Fruit fly (Drosophila melanogaster) whole organism, pupa: ENCODE data around the gene CG5973.

Source experiments
- CG10348 ChIP-seq: fragments of 200-800 bp; sonication (Bioruptor generic); IDR thresholded peaks from 2 replicates; pipeline ENCODE4 v1.3.6; 2022; ENCODE audit warnings: missing biosample characterization, missing genetic modification characterization
- CG12605 ChIP-seq: fragments of 200-800 bp; sonication (Bioruptor generic); IDR thresholded peaks from 2 replicates; pipeline ENCODE4 v1.3.6; 2022; ENCODE audit warnings: missing biosample characterization, missing genetic modification characterization
- CG13204 ChIP-seq: fragments of 200-800 bp; sonication (Bioruptor generic); optimal IDR thresholded peaks from 2 replicates; lab custom pipeline; 2018; ENCODE audit warnings: missing biosample characterization, mild to moderate bottlenecking, missing genetic modification characterization, moderate library complexity
- CG14655 ChIP-seq: fragments of 200-800 bp; sonication (Bioruptor generic); optimal IDR thresholded peaks from 3 replicates; lab custom pipeline; 2017; ENCODE audit warnings: mild to moderate bottlenecking, missing biosample characterization, missing genetic modification reagents, missing genetic modification characterization
- CG15710 ChIP-seq: fragments of 200-800 bp; sonication (Bioruptor generic); optimal IDR thresholded peaks from 2 replicates; lab custom pipeline; 2018; ENCODE audit warnings: missing biosample characterization, mild to moderate bottlenecking, missing genetic modification characterization, moderate library complexity
- CG17806 ChIP-seq: fragments of 200-800 bp; sonication (Bioruptor generic); optimal IDR thresholded peaks from 2 replicates; lab custom pipeline; 2018; ENCODE audit warnings: missing biosample characterization, mild to moderate bottlenecking, missing genetic modification characterization, moderate library complexity
- CG32121 ChIP-seq: fragments of 200-800 bp; sonication (Bioruptor generic); IDR thresholded peaks from 2 replicates; pipeline ENCODE4 v1.3.6; 2022; ENCODE audit warnings: missing biosample characterization, missing genetic modification characterization
- CG34367 ChIP-seq: fragments of 200-800 bp; sonication (Bioruptor generic); optimal IDR thresholded peaks from 2 replicates; lab custom pipeline; 2018; ENCODE audit warnings: missing biosample characterization, mild to moderate bottlenecking, missing genetic modification characterization
- CG4496 ChIP-seq: fragments of 200-800 bp; sonication (Bioruptor generic); IDR thresholded peaks from 3 replicates; pipeline ENCODE4 v1.3.6; 2022; ENCODE audit warnings: missing biosample characterization, missing genetic modification characterization
- CG8301 ChIP-seq: fragments of 200-800 bp; sonication (Bioruptor generic); optimal IDR thresholded peaks from 2 replicates; lab custom pipeline; 2018; ENCODE audit warnings: missing biosample characterization, mild to moderate bottlenecking, missing genetic modification characterization
- CG9948 ChIP-seq: fragments of 200-800 bp; sonication (Bioruptor generic); optimal IDR thresholded peaks from 2 replicates; lab custom pipeline; 2018; ENCODE audit warnings: missing biosample characterization, mild to moderate bottlenecking, missing genetic modification characterization, moderate library complexity
- D1 ChIP-seq: fragments of 200-800 bp; sonication (Bioruptor generic); optimal IDR thresholded peaks from 2 replicates; lab custom pipeline; 2018; ENCODE audit warnings: missing biosample characterization, mild to moderate bottlenecking, missing genetic modification characterization, moderate library complexity
- EcR ChIP-seq: fragments of 200-800 bp; sonication (Bioruptor generic); optimal IDR thresholded peaks from 3 replicates; lab custom pipeline; 2019; ENCODE audit warnings: missing biosample characterization, missing genetic modification characterization, mild to moderate bottlenecking, moderate library complexity, missing genetic modification reagents
- Ets98B ChIP-seq: fragments of 200-800 bp; sonication (Bioruptor generic); IDR thresholded peaks from 2 replicates; pipeline ENCODE4 v1.3.6; 2022; ENCODE audit warnings: missing biosample characterization, missing genetic modification characterization
- Pif1A ChIP-seq: fragments of 200-800 bp; sonication (Bioruptor generic); optimal IDR thresholded peaks from 3 replicates; lab custom pipeline; 2016; ENCODE audit warnings: missing biosample characterization, missing genetic modification characterization
- Pif1B ChIP-seq: fragments of 200-800 bp; sonication (Bioruptor generic); optimal IDR thresholded peaks from 3 replicates; lab custom pipeline; 2016; ENCODE audit warnings: missing biosample characterization, missing genetic modification characterization
- Snoo ChIP-seq: fragments of 200-800 bp; sonication (Bioruptor generic); optimal IDR thresholded peaks from 3 replicates; lab custom pipeline; 2017; ENCODE audit warnings: missing biosample characterization, mild to moderate bottlenecking, missing genetic modification characterization, inconsistent platforms
- fd96Ca ChIP-seq: fragments of 200-800 bp; sonication (Bioruptor generic); IDR thresholded peaks from 3 replicates; pipeline ENCODE4 v1.3.6; 2022; ENCODE audit warnings: missing biosample characterization, missing genetic modification characterization
- gl ChIP-seq: fragments of 200-800 bp; sonication (Bioruptor generic); optimal IDR thresholded peaks from 2 replicates; lab custom pipeline; 2018; ENCODE audit warnings: missing biosample characterization, mild to moderate bottlenecking, missing genetic modification characterization
- rn ChIP-seq: fragments of 200-800 bp; sonication (Bioruptor generic); IDR thresholded peaks from 2 replicates; pipeline ENCODE4 v1.3.6; 2022; ENCODE audit warnings: missing biosample characterization, missing genetic modification characterization

CG5973 gene

DNA sequence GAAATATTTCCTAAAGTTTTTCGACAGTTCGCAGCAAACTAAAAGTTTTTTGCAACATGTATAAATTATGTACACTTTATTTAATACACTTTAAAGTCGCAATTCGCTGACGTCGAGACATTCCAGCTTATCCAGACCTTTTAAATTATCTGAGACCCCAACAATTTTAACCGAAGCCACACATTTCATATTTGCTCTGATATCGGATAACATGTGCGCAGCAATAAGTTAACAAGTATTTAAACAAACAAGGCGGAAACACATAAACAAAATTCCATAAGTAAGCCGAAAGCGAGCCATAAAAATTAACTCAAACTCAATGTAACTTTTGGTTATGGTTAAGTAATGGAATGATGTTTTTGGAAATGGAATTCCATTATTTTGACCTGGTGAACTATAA, 56.2 kb downstream of the CG5973 start:
- TF ChIP-seq CG8301 (tag; lab: Kevin White, UChicago) (no peak), CG9948 (tag; lab: Kevin White, UChicago) (no peak), CG32121 (no peak), CG12605 (no peak), Pif1A (GFP tag; lab: Kevin White, UChicago) (no peak), CG4496 (no peak), CG17806 (tag; lab: Kevin White, UChicago) (no peak), CG10348 (GFP tag; lab: Robert Waterston, UW) (no peak), CG15710 (no peak), D1 (tag; lab: Kevin White, UChicago) (no peak), CG14655 (GFP tag; lab: Kevin White, UChicago) (no peak), CG13204 (GFP tag; lab: Kevin White, UChicago) (no peak), EcR (GFP tag; lab: Kevin White, UChicago) (no peak), gl (tag; lab: Kevin White, UChicago) (no peak), Snoo (no peak), rn (no peak), fd96Ca (no peak)
- TF ChIP-seq, all 21 proteins: peak for 0

- TF ChIP-seq Ets98B (GFP tag; lab: Robert Waterston, UW) = 0 out of 2 replicates have a peak, but pooled peaks have one; percentile 27
- TF ChIP-seq D1 (tag; lab: Kevin White, UChicago) = peak; percentile 21
- TF ChIP-seq CG12605 = 0 out of 2 replicates have a peak, but pooled peaks have one; percentile 25
- TF ChIP-seq CG8301 (tag; lab: Kevin White, UChicago) = peak; percentile 37
- TF ChIP-seq CG17806 (tag; lab: Kevin White, UChicago) = peak; percentile 8
- TF ChIP-seq Pif1B = no peak
- no peak for TF ChIP-seq gl (tag; lab: Kevin White, UChicago)
- TF ChIP-seq CG14655 (GFP tag; lab: Kevin White, UChicago) = peak; percentile 35
- no peak for TF ChIP-seq fd96Ca
- peak; percentile 54 for TF ChIP-seq CG32121
- peak; percentile 46 for TF ChIP-seq CG15710
- peak; percentile 41 for TF ChIP-seq CG34367 (tag; lab: Kevin White, UChicago)
- 0 out of 3 replicates have a peak, but pooled peaks have one; percentile 5 for TF ChIP-seq CG4496
- peak; percentile 24 for TF ChIP-seq CG9948 (tag; lab: Kevin White, UChicago)
Observed at dm6 chr2L:7494341-7495293, 57.3 kb downstream of the CG5973 start.
